Worm (Caenorhabditis elegans): ENCODE data around the gene alh-8.

DNA sequence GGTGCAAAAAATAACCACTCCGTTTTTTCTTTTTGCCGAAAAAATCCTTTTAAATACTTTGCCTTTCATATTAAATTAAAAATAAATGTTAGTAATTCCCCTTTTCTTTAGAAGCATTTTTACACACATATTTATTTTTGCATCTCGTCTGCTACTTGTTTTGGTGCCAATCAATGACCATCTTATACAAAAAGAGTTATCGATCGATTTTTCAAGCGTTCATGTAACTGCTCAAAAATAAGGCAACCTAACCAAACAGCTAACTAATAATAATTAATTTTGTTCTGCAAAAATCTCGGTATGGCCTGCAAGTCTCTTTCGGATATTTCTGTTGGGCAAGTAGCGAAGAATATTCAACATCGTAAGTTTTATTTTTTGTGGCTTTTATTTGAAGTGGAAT, 37.6 kb downstream of the alh-8 start, which contains the start of gene F44E5.2:
- no peak for TF ChIP-seq nhr-76 (tag; optimal IDR thresholded peaks at IDR 0.05)
- no peak for TF ChIP-seq lin-39 (tag; optimal IDR thresholded peaks at IDR 0.05)
- no peak for TF ChIP-seq ceh-44 (GFP tag; IDR thresholded peaks at IDR 0.05)

All from whole organism, L4 larva.